Worm (Caenorhabditis elegans) whole organism, dauer: Measurements from ENCODE around the gene Y119D3B.14.

ENCODE experiments used
- unc-62 ChIP-seq: sonication (generic microtip); optimal IDR thresholded peaks from 2 replicates; lab custom pipeline; 2017; ENCODE audit warnings: missing biosample characterization, missing genetic modification reagents, missing genetic modification characterization

The Y119D3B.14 gene

ce11 chrIII:1151680-1152079, 41.9 kb downstream of the Y119D3B.14 start, which contains the start of gene cdh-12:
Gene cdh-12 (plus strand): TSS chrIII:1152044.
- TF ChIP-seq unc-62 (GFP tag; lab: Kevin White, UChicago), result no peak

ce11 chrIII:1149472-1149871, 44.1 kb downstream of the Y119D3B.14 start:
- TF ChIP-seq unc-62 (GFP tag; lab: Kevin White, UChicago), result no peak

ce11 chrIII:1147863-1148262, 45.7 kb downstream of the Y119D3B.14 start:
- TF ChIP-seq unc-62 (GFP tag; lab: Kevin White, UChicago), result no peak

- no peak for TF ChIP-seq unc-62 (GFP tag; lab: Kevin White, UChicago)
These were observed 48.8 kb downstream of the Y119D3B.14 start for ce11 chrIII:1144816-1145215.

- TF ChIP-seq unc-62 (GFP tag; lab: Kevin White, UChicago), result no peak
These were observed 50.8 kb downstream of the Y119D3B.14 start, which contains the start of gene smr-1 for ce11 chrIII:1142798-1143197. Gene smr-1 (plus strand): TSS chrIII:1143172.

ce11 chrIII:1136827-1137378, 56.7 kb downstream of the Y119D3B.14 start:
- TF ChIP-seq unc-62 (GFP tag; lab: Kevin White, UChicago), result no peak

ce11 chrIII:1135925-1136324, 57.7 kb downstream of the Y119D3B.14 start, which contains the start of gene lgc-46:
Gene lgc-46 (minus strand): TSS chrIII:1136025.
- no peak for TF ChIP-seq unc-62 (GFP tag; lab: Kevin White, UChicago)
